Worm (Caenorhabditis elegans): ENCODE measurements around the gene msp-65.

DNA sequence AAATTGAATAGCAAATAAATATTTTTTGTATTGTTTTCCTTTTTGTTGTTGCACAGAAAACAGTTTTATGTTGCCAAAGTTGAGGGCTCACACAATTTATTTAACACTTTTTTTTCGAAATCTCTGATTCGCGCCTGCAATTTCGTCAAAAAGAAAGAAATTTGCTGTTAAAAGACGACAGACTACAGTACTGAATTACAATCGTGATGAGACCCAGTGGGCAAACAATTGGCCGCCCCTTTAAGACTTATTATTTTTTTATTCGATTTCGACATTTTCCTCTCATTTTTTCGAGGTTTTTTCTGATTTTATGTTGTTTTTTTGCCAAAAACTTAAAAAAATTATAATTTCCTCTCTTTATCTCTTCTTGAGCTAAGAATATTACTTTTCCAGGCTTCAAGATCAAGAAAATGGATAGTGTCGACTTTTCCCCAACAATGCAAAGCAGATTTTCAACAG lies 42.2 kb upstream of the msp-65 start, which contains the start of gene slfl-4:
- TF ChIP-seq pax-3 (tag; optimal IDR thresholded peaks at IDR 0.05) (no peak), ceh-82 (tag; optimal IDR thresholded peaks at IDR 0.05) (no peak), mdl-1 (tag; optimal IDR thresholded peaks at IDR 0.05) (no peak), snpc-4 (tag; optimal IDR thresholded peaks at IDR 0.05) (no peak), nhr-90 (tag; optimal IDR thresholded peaks at IDR 0.05; ENCODE audit: poor library complexity) (no peak), unc-30 (tag; optimal IDR thresholded peaks at IDR 0.05) (no peak), skn-1 (tag; optimal IDR thresholded peaks at IDR 0.05) (no peak), elt-3 (tag; optimal IDR thresholded peaks at IDR 0.05) (no peak), irx-1 (tag; optimal IDR thresholded peaks at IDR 0.05) (no peak)

Measured in whole organism, L1 larva.